Worm (Caenorhabditis elegans) whole organism, late embryonic: ENCODE measurements around the gene ZK856.14.

Experiments used
- C08G9.2 ChIP-seq: sonication (generic microtip); optimal IDR thresholded peaks from 2 replicates; lab custom pipeline; 2016; ENCODE audit warnings: mild to moderate bottlenecking, missing genetic modification characterization, moderate library complexity, missing compliant biosample characterization
- ceh-18 ChIP-seq: sonication (generic microtip); optimal IDR thresholded peaks from 2 replicates; lab custom pipeline; 2016; ENCODE audit warnings: missing genetic modification characterization, missing compliant biosample characterization
- ceh-22 ChIP-seq: sonication (generic microtip); optimal IDR thresholded peaks from 2 replicates; lab custom pipeline; 2017; ENCODE audit warnings: missing biosample characterization, missing genetic modification characterization
- dve-1 ChIP-seq: sonication (generic microtip); optimal IDR thresholded peaks from 2 replicates; lab custom pipeline; 2017; ENCODE audit warnings: antibody characterized with exemption, mild to moderate bottlenecking, missing genetic modification characterization, missing compliant biosample characterization
- fkh-10 ChIP-seq: fragments of 150-350 bp; optimal IDR thresholded peaks from 2 replicates; lab custom pipeline; 2014; ENCODE audit warnings: missing biosample characterization, missing genetic modification reagents, missing genetic modification characterization
- hlh-8 ChIP-seq: sonication (generic microtip); optimal IDR thresholded peaks from 2 replicates; lab custom pipeline; 2016; ENCODE audit warnings: missing genotype, missing genetic modification characterization, missing compliant biosample characterization
- lin-11 ChIP-seq: fragments of 200-800 bp; sonication (Bioruptor generic); optimal IDR thresholded peaks from 2 replicates; lab custom pipeline; 2018; ENCODE audit warnings: mild to moderate bottlenecking, missing genetic modification characterization, missing compliant biosample characterization
- nhr-11 ChIP-seq: fragments of 150-350 bp; optimal IDR thresholded peaks from 2 replicates; lab custom pipeline; 2014; ENCODE audit warnings: missing biosample characterization, missing genetic modification characterization
- pha-2 ChIP-seq: sonication (generic microtip); optimal IDR thresholded peaks from 2 replicates; lab custom pipeline; 2017; ENCODE audit warnings: mild to moderate bottlenecking, missing genetic modification characterization, missing compliant biosample characterization
- pha-4 ChIP-seq: fragments of 150-350 bp; optimal IDR thresholded peaks from 2 replicates; lab custom pipeline; 2018; ENCODE audit warnings: missing biosample characterization, missing genetic modification reagents, missing genetic modification characterization
- tbx-2 ChIP-seq: sonication (generic microtip); optimal IDR thresholded peaks from 2 replicates; lab custom pipeline; 2016; ENCODE audit warnings: missing genetic modification characterization, missing compliant biosample characterization
- tbx-7 ChIP-seq: sonication (generic microtip); optimal IDR thresholded peaks from 2 replicates; lab custom pipeline; 2016; ENCODE audit warnings: missing genotype, missing genetic modification characterization, missing compliant biosample characterization
- unc-42 ChIP-seq: sonication (generic microtip); optimal IDR thresholded peaks from 2 replicates; lab custom pipeline; 2016; ENCODE audit warnings: missing genotype, missing genetic modification characterization, missing compliant biosample characterization
- ztf-16 ChIP-seq: sonication (generic microtip); optimal IDR thresholded peaks from 2 replicates; lab custom pipeline; 2017; ENCODE audit warnings: missing genetic modification characterization, missing compliant biosample characterization

DNA sequence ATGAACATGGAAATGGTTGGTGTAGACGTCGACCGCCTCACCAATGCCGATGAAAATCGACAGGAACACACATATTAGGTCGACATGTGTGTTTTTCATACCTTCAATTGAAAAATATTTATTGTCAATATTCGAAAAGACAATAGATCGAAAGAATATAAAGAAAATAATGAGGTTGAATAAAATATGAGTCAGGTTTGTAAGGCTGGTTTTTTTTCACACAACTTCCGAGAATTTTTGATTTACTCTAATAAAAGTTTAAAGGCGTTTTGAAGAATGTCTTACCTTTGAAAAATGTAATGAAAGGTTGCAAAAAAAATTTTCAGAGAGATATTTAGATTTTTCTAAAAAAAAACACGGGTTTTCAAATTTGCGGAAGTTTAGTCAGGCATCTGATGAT lies 43.2 kb upstream of the ZK856.14 start, which contains the start of gene egl-3:
- no peak for TF ChIP-seq pha-4
- TF ChIP-seq hlh-8 (tag; lab: Kevin White, UChicago): no peak
- no peak for TF ChIP-seq tbx-2 (tag; lab: Kevin White, UChicago)
- no peak for TF ChIP-seq unc-42
- no peak for TF ChIP-seq ceh-18 (tag; lab: Kevin White, UChicago)
- no peak for TF ChIP-seq dve-1 (tag; lab: Kevin White, UChicago)
- no peak for TF ChIP-seq lin-11 (tag; lab: Kevin White, UChicago)
- TF ChIP-seq pha-2 (tag; lab: Kevin White, UChicago): no peak
- no peak for TF ChIP-seq fkh-10 (GFP tag; lab: Kevin White, UChicago)
- TF ChIP-seq ztf-16 (tag; lab: Kevin White, UChicago): no peak
- no peak for TF ChIP-seq nhr-11 (tag; lab: Kevin White, UChicago)
- TF ChIP-seq tbx-7 (tag; lab: Kevin White, UChicago): no peak
- no peak for TF ChIP-seq C08G9.2 (tag; lab: Kevin White, UChicago)
- TF ChIP-seq ceh-22 (tag; lab: Kevin White, UChicago): no peak
